Fruit fly (Drosophila melanogaster) whole organism, adult: ENCODE data around the gene Pgant4.

ENCODE experiments used
- CG11617 ChIP-seq: fragments of 200-800 bp; sonication (Bioruptor generic); optimal IDR thresholded peaks from 2 replicates; lab custom pipeline; 2017; ENCODE audit warnings: mild to moderate bottlenecking, missing biosample characterization, missing genetic modification reagents, missing genetic modification characterization
- CG12768 ChIP-seq: fragments of 200-800 bp; sonication (Bioruptor generic); optimal IDR thresholded peaks from 2 replicates; lab custom pipeline; 2017; ENCODE audit warnings: missing biosample characterization, missing genetic modification characterization, mild to moderate bottlenecking, moderate library complexity, missing genetic modification reagents
- CG5204 ChIP-seq: fragments of 200-800 bp; sonication (Bioruptor generic); optimal IDR thresholded peaks from 2 replicates; lab custom pipeline; 2016; ENCODE audit warnings: missing biosample characterization, missing genetic modification characterization
- CG7045 ChIP-seq: fragments of 200-800 bp; sonication (Bioruptor generic); optimal IDR thresholded peaks from 2 replicates; lab custom pipeline; 2017; ENCODE audit warnings: missing biosample characterization, mild to moderate bottlenecking, missing genetic modification characterization
- CG7101 ChIP-seq: fragments of 200-800 bp; sonication (Bioruptor generic); optimal IDR thresholded peaks from 2 replicates; lab custom pipeline; 2018; ENCODE audit warnings: missing biosample characterization, mild to moderate bottlenecking, missing genetic modification characterization, moderate library complexity
- Crg-1 ChIP-seq: fragments of 200-800 bp; sonication (Bioruptor generic); optimal IDR thresholded peaks from 2 replicates; lab custom pipeline; 2016; ENCODE audit warnings: missing biosample characterization, missing genetic modification characterization
- Hr96 ChIP-seq: fragments of 200-800 bp; sonication (Bioruptor generic); optimal IDR thresholded peaks from 2 replicates; lab custom pipeline; 2016; ENCODE audit warnings: missing biosample characterization, missing genetic modification characterization
- bab1 ChIP-seq: fragments of 200-800 bp; sonication (Bioruptor generic); optimal IDR thresholded peaks from 3 replicates; lab custom pipeline; 2019; ENCODE audit warnings: missing biosample characterization, mild to moderate bottlenecking, missing genetic modification characterization, moderate library complexity
- cic ChIP-seq: fragments of 200-800 bp; sonication (Bioruptor generic); optimal IDR thresholded peaks from 2 replicates; lab custom pipeline; 2017; ENCODE audit warnings: missing biosample characterization, mild to moderate bottlenecking, missing genetic modification characterization, moderate library complexity
- cnc ChIP-seq, 2 experiments: fragments of >200 bp; optimal IDR thresholded peaks; 2 replicates each; lab custom pipeline; 2017
- kay ChIP-seq: fragments of 200-800 bp; sonication (Bioruptor generic); peaks from one replicate; lab custom pipeline; 2016; ENCODE audit warnings: missing biosample characterization, missing genetic modification characterization, borderline replicate concordance
- ovo ChIP-seq: fragments of 200-800 bp; sonication (Bioruptor generic); optimal IDR thresholded peaks from 2 replicates; lab custom pipeline; 2016; ENCODE audit warnings: missing biosample characterization, missing genetic modification characterization
- pad ChIP-seq: fragments of 200-800 bp; sonication (Bioruptor generic); optimal IDR thresholded peaks from 3 replicates; lab custom pipeline; 2017; ENCODE audit warnings: missing biosample characterization, missing genetic modification characterization, mild to moderate bottlenecking, moderate library complexity, missing genetic modification reagents
- toe ChIP-seq: fragments of 200-800 bp; sonication (Bioruptor generic); optimal IDR thresholded peaks from 2 replicates; lab custom pipeline; 2016; ENCODE audit warnings: missing biosample characterization, missing genetic modification characterization

- TF ChIP-seq Hr96 (GFP tag; lab: Kevin White, UChicago): no peak
- TF ChIP-seq CG12768 (GFP tag; lab: Kevin White, UChicago): no peak
- TF ChIP-seq ovo (GFP tag; lab: Kevin White, UChicago): no peak
- no peak for TF ChIP-seq Crg-1 (GFP tag; lab: Kevin White, UChicago)
- TF ChIP-seq cic: no peak
- TF ChIP-seq kay (GFP tag; lab: Kevin White, UChicago): peak; percentile 82
- no peak for TF ChIP-seq CG7101
- no peak for TF ChIP-seq CG11617
- TF ChIP-seq CG5204 (GFP tag; lab: Kevin White, UChicago): no peak
- TF ChIP-seq pad: no peak
- TF ChIP-seq bab1 (GFP tag; lab: Kevin White, UChicago): no peak
- no peak for TF ChIP-seq toe (GFP tag; lab: Kevin White, UChicago)
- TF ChIP-seq CG7045 (GFP tag; lab: Kevin White, UChicago): no peak
- TF ChIP-seq cnc (optimal IDR thresholded peaks at IDR 0.05; lab: Kevin White, UChicago): no peak
These were observed 33.9 kb downstream of the Pgant4 start for dm6 chr2L:3506322-3506721.
